Fruit fly (Drosophila melanogaster) whole organism, embryonic: Measurements from ENCODE around the gene yellow-g2.

Experiments used
- Ada2b ChIP-seq: fragments of 200-800 bp; sonication (Bioruptor generic); IDR thresholded peaks from 2 replicates; pipeline ENCODE4 v1.3.6; 2022; ENCODE audit warnings: missing biosample characterization, missing genetic modification characterization
- CG1024 ChIP-seq: fragments of 200-800 bp; sonication (Bioruptor generic); IDR thresholded peaks from 2 replicates; pipeline ENCODE4 v1.3.6; 2022; ENCODE audit warnings: missing biosample characterization, missing genetic modification characterization
- CG10654 ChIP-seq: fragments of 200-800 bp; sonication (Bioruptor generic); optimal IDR thresholded peaks from 2 replicates; lab custom pipeline; 2016; ENCODE audit warnings: missing biosample characterization, missing genetic modification characterization
- CG11456 ChIP-seq: fragments of 200-800 bp; sonication (Bioruptor generic); IDR thresholded peaks from 3 replicates; pipeline ENCODE4 v1.3.6; 2022; ENCODE audit warnings: missing biosample characterization, missing genetic modification characterization
- CG12299 ChIP-seq: fragments of 200-800 bp; sonication (Bioruptor generic); optimal IDR thresholded peaks from 2 replicates; lab custom pipeline; 2018; ENCODE audit warnings: missing biosample characterization, mild to moderate bottlenecking, missing genetic modification characterization
- CG12659 ChIP-seq: fragments of 200-800 bp; sonication (Bioruptor generic); optimal IDR thresholded peaks from 3 replicates; lab custom pipeline; 2017; ENCODE audit warnings: mild to moderate bottlenecking, missing biosample characterization, missing genetic modification reagents, missing genetic modification characterization
- CG17612 ChIP-seq: fragments of 200-800 bp; sonication (Bioruptor generic); IDR thresholded peaks from 2 replicates; pipeline ENCODE4 v1.3.6; 2022; ENCODE audit warnings: missing biosample characterization, missing genetic modification characterization
- CG2116 ChIP-seq: fragments of 200-800 bp; sonication (Bioruptor generic); optimal IDR thresholded peaks from 3 replicates; lab custom pipeline; 2018; ENCODE audit warnings: missing biosample characterization, mild to moderate bottlenecking, missing genetic modification characterization
- CG2712 ChIP-seq: fragments of 200-800 bp; optimal IDR thresholded peaks from 3 replicates; lab custom pipeline; 2019; ENCODE audit warnings: missing biosample characterization, mild to moderate bottlenecking, missing genetic modification characterization, moderate library complexity
- CG33213 ChIP-seq: fragments of 200-800 bp; sonication (Bioruptor generic); optimal IDR thresholded peaks from 3 replicates; lab custom pipeline; 2016; ENCODE audit warnings: missing biosample characterization, missing genetic modification characterization
- CG33557 ChIP-seq: fragments of 200-800 bp; sonication (Bioruptor generic); optimal IDR thresholded peaks from 2 replicates; lab custom pipeline; 2019; ENCODE audit warnings: missing biosample characterization, mild to moderate bottlenecking, missing genetic modification characterization, moderate library complexity
- CG6689 ChIP-seq: fragments of 200-800 bp; sonication (Bioruptor generic); IDR thresholded peaks from 2 replicates; pipeline ENCODE4 v1.3.6; 2022; ENCODE audit warnings: missing biosample characterization, missing genetic modification characterization
- CG7357 ChIP-seq: fragments of 200-800 bp; sonication (Bioruptor generic); IDR thresholded peaks from 3 replicates; pipeline ENCODE4 v1.3.6; 2022; ENCODE audit warnings: missing biosample characterization, missing genetic modification characterization
- Dek ChIP-seq: fragments of 200-800 bp; sonication (Bioruptor generic); optimal IDR thresholded peaks from 3 replicates; lab custom pipeline; 2019; ENCODE audit warnings: missing biosample characterization, mild to moderate bottlenecking, missing genetic modification characterization, moderate library complexity
- Ets65A ChIP-seq: fragments of 200-800 bp; sonication (Bioruptor generic); peaks from one replicate; lab custom pipeline; 2016; ENCODE audit warnings: missing biosample characterization, missing genetic modification characterization
- Ets97D ChIP-seq: fragments of 200-800 bp; sonication (Bioruptor generic); optimal IDR thresholded peaks from 3 replicates; lab custom pipeline; 2016; ENCODE audit warnings: missing biosample characterization, missing genetic modification characterization
- HLH4C ChIP-seq: fragments of 200-800 bp; sonication (Bioruptor generic); IDR thresholded peaks from 3 replicates; pipeline ENCODE4 v1.3.6; 2022; ENCODE audit warnings: missing biosample characterization, missing genetic modification characterization; ENCODE audit not compliant: partially characterized antibody
- Hr39 ChIP-seq: fragments of >200 bp; optimal IDR thresholded peaks from 2 replicates; lab custom pipeline; 2017
- MTF-1 ChIP-seq: fragments of 200-800 bp; sonication (Bioruptor generic); optimal IDR thresholded peaks from 2 replicates; lab custom pipeline; 2018; ENCODE audit warnings: missing biosample characterization, mild to moderate bottlenecking, missing genetic modification characterization, borderline replicate concordance
- Med ChIP-seq: fragments of 200-800 bp; sonication (Bioruptor generic); peaks from one replicate; lab custom pipeline; 2016; ENCODE audit warnings: missing biosample characterization, missing genetic modification characterization, mild to moderate bottlenecking, inconsistent platforms, moderate library complexity
- Meics ChIP-seq: fragments of 200-800 bp; sonication (Bioruptor generic); optimal IDR thresholded peaks from 2 replicates; lab custom pipeline; 2017; ENCODE audit warnings: missing biosample characterization, mild to moderate bottlenecking, missing genetic modification characterization
- Nf-YA ChIP-seq: fragments of 200-800 bp; sonication (Bioruptor generic); IDR thresholded peaks from 2 replicates; pipeline ENCODE4 v1.3.6; 2022; ENCODE audit warnings: missing biosample characterization, missing genetic modification characterization
- Stat92E ChIP-seq, 3 experiments: fragments of >200 bp in 2 of 3; fragments of 200-800 bp in 1 of 3; sonication (Bioruptor generic) in 1 of 3; optimal IDR thresholded peaks; 2 replicates each; lab custom pipeline; 2017 to 2019; ENCODE audit warnings: missing biosample characterization in 3 of 3, missing genetic modification characterization in 3 of 3, mild to moderate bottlenecking in 1 of 3, moderate library complexity in 1 of 3
- Vsx1 ChIP-seq: fragments of 200-800 bp; sonication (Bioruptor generic); optimal IDR thresholded peaks from 2 replicates; lab custom pipeline; 2017; ENCODE audit warnings: missing biosample characterization, mild to moderate bottlenecking, missing genetic modification characterization, missing genetic modification reagents
- cg ChIP-seq: fragments of 200-800 bp; sonication (Bioruptor generic); optimal IDR thresholded peaks from 3 replicates; lab custom pipeline; 2019; ENCODE audit warnings: missing biosample characterization, mild to moderate bottlenecking, missing genetic modification characterization, moderate library complexity
- croc ChIP-seq: fragments of 200-800 bp; sonication (Bioruptor generic); conservative IDR thresholded peaks from 3 replicates; pipeline ENCODE4 v1.3.6; 2022; ENCODE audit warnings: missing biosample characterization, missing genetic modification characterization
- eyg ChIP-seq: fragments of 200-800 bp; sonication (Bioruptor generic); optimal IDR thresholded peaks from 3 replicates; lab custom pipeline; 2016; ENCODE audit warnings: missing biosample characterization, missing genetic modification characterization
- fu2 ChIP-seq: fragments of 200-800 bp; sonication (Bioruptor generic); optimal IDR thresholded peaks from 2 replicates; lab custom pipeline; 2016; ENCODE audit warnings: missing biosample characterization, missing genetic modification characterization
- gfzf ChIP-seq: fragments of 200-800 bp; sonication (Bioruptor generic); optimal IDR thresholded peaks from 2 replicates; lab custom pipeline; 2016; ENCODE audit warnings: missing biosample characterization, mild to moderate bottlenecking, missing genetic modification characterization, moderate library complexity
- grau ChIP-seq: fragments of 200-800 bp; optimal IDR thresholded peaks from 3 replicates; lab custom pipeline; 2019; ENCODE audit warnings: missing biosample characterization, mild to moderate bottlenecking, missing genetic modification characterization, moderate library complexity
- gt ChIP-seq: fragments of 200-800 bp; sonication (Bioruptor generic); IDR thresholded peaks from 2 replicates; pipeline ENCODE4 v1.3.6; 2022; ENCODE audit warnings: missing biosample characterization, missing genetic modification characterization
- lov ChIP-seq, 2 experiments: fragments of 200-800 bp in 1 of 2; fragments of >200 bp in 1 of 2; sonication (Bioruptor generic) in 1 of 2; IDR thresholded peaks in 1 of 2; optimal IDR thresholded peaks in 1 of 2; 2 replicates in 1 of 2; 3 replicates in 1 of 2; pipeline versions ENCODE4 v1.3.6 to Lab custom; 2017 to 2022; ENCODE audit warnings: missing biosample characterization in 1 of 2, missing genetic modification characterization in 1 of 2
- luna ChIP-seq: fragments of 200-800 bp; sonication (Bioruptor generic); optimal IDR thresholded peaks from 2 replicates; lab custom pipeline; 2016; ENCODE audit warnings: missing biosample characterization, missing genetic modification characterization
- onecut ChIP-seq: fragments of 200-800 bp; sonication (Bioruptor generic); IDR thresholded peaks from 2 replicates; pipeline ENCODE4 v1.3.6; 2022; ENCODE audit warnings: missing biosample characterization, missing genetic modification characterization
- peb ChIP-seq: fragments of 200-800 bp; sonication (Bioruptor generic); IDR thresholded peaks from 2 replicates; pipeline ENCODE4 v1.3.6; 2022; ENCODE audit warnings: missing biosample characterization, missing genetic modification characterization
- pita ChIP-seq: fragments of 200-800 bp; sonication (Bioruptor generic); optimal IDR thresholded peaks from 2 replicates; lab custom pipeline; 2017; ENCODE audit warnings: missing biosample characterization, mild to moderate bottlenecking, missing genetic modification characterization
- sima ChIP-seq: fragments of 200-800 bp; sonication (Bioruptor generic); optimal IDR thresholded peaks from 2 replicates; lab custom pipeline; 2016; ENCODE audit warnings: missing biosample characterization, missing genetic modification characterization
- sqz ChIP-seq: fragments of 200-800 bp; sonication (Bioruptor generic); optimal IDR thresholded peaks from 3 replicates; lab custom pipeline; 2018; ENCODE audit warnings: missing biosample characterization, mild to moderate bottlenecking, missing genetic modification characterization
- tna ChIP-seq: fragments of 200-800 bp; sonication (Bioruptor generic); IDR thresholded peaks from 2 replicates; pipeline ENCODE4 v1.3.6; 2022; ENCODE audit warnings: missing biosample characterization, missing genetic modification characterization; ENCODE audit not compliant: partially characterized antibody
- trem ChIP-seq: fragments of 200-800 bp; optimal IDR thresholded peaks from 3 replicates; lab custom pipeline; 2019; ENCODE audit warnings: missing biosample characterization, mild to moderate bottlenecking, missing genetic modification characterization, moderate library complexity
- tup ChIP-seq: fragments of 200-800 bp; sonication (Bioruptor generic); optimal IDR thresholded peaks from 2 replicates; lab custom pipeline; 2016; ENCODE audit warnings: missing biosample characterization, mild to moderate bottlenecking, missing genetic modification characterization, moderate library complexity
- unpg ChIP-seq: fragments of 200-800 bp; sonication (Bioruptor generic); optimal IDR thresholded peaks from 3 replicates; lab custom pipeline; 2018; ENCODE audit warnings: missing biosample characterization, mild to moderate bottlenecking, missing genetic modification characterization, moderate library complexity
- wek ChIP-seq: fragments of 200-800 bp; sonication (Bioruptor generic); optimal IDR thresholded peaks from 3 replicates; lab custom pipeline; 2018; ENCODE audit warnings: missing biosample characterization, mild to moderate bottlenecking, missing genetic modification characterization, moderate library complexity
- zf30C ChIP-seq: fragments of 200-800 bp; sonication (Bioruptor generic); optimal IDR thresholded peaks from 3 replicates; lab custom pipeline; 2018; ENCODE audit warnings: missing biosample characterization, mild to moderate bottlenecking, missing genetic modification characterization

Gene yellow-g2

dm6 chr3L:2257412-2257862 lies 18.9 kb upstream of the yellow-g2 start, which contains the start of the genes CG1275 and Elp5 (continued):
- TF ChIP-seq tna (GFP tag; lab: Robert Waterston, UW) (no peak), Nf-YA (GFP tag; lab: Robert Waterston, UW) (peak; percentile 99), Hr39 (no peak), HLH4C (GFP tag; lab: Robert Waterston, UW) (0 out of 3 replicates have a peak, but pooled peaks have one; percentile 27), CG1024 (peak; percentile 98), wek (GFP tag; lab: Kevin White, UChicago) (peak; percentile 94), unpg (GFP tag; lab: Kevin White, UChicago) (peak; percentile 99), eyg (peak; percentile 94), lov (optimal IDR thresholded peaks at IDR 0.05; lab: Kevin White, UChicago) (no peak), lov (GFP tag; IDR thresholded peaks at IDR 0.05; lab: Robert Waterston, UW) (peak; percentile 99), pita (GFP tag; lab: Kevin White, UChicago) (no peak), zf30C (no peak), CG6689 (GFP tag; lab: Robert Waterston, UW) (peak; percentile 99), Stat92E (GFP tag; optimal IDR thresholded peaks at IDR 0.05; lab: Kevin White, UChicago) (peak in 1 of 3 experiments; percentile 81), CG10654 (GFP tag; lab: Kevin White, UChicago) (peak; percentile 93), CG12299 (peak; percentile 97), grau (tag; lab: Kevin White, UChicago) (peak; percentile 97), onecut (peak; percentile 98), Meics (GFP tag; lab: Kevin White, UChicago) (peak; percentile 98), croc (GFP tag; lab: Robert Waterston, UW) (peak; percentile 99), Ets65A (GFP tag; lab: Kevin White, UChicago) (peak; percentile 100), fu2 (GFP tag; lab: Kevin White, UChicago) (peak; percentile 95), CG7357 (GFP tag; lab: Robert Waterston, UW) (peak; percentile 97), CG2712 (tag; lab: Kevin White, UChicago) (peak; percentile 98), sqz (GFP tag; lab: Kevin White, UChicago) (peak; percentile 88), Dek (tag; lab: Kevin White, UChicago) (peak; percentile 98), gt (GFP tag; lab: Robert Waterston, UW) (peak; percentile 99), Vsx1 (peak; percentile 96), gfzf (GFP tag; lab: Kevin White, UChicago) (peak; percentile 74), Med (GFP tag; lab: Kevin White, UChicago) (peak; percentile 100), MTF-1 (peak; percentile 89), peb (peak; percentile 99), CG2116 (GFP tag; lab: Kevin White, UChicago) (peak; percentile 85), sima (GFP tag; lab: Kevin White, UChicago) (peak; percentile 96), trem (tag; lab: Kevin White, UChicago) (peak; percentile 90), CG11456 (GFP tag; lab: Robert Waterston, UW) (peak; percentile 100), Ets97D (GFP tag; lab: Kevin White, UChicago) (peak; percentile 95), luna (GFP tag; lab: Kevin White, UChicago) (peak; percentile 88), CG33557 (GFP tag; lab: Kevin White, UChicago) (peak; percentile 94), tup (GFP tag; lab: Kevin White, UChicago) (peak; percentile 96), CG33213 (peak; percentile 96), CG12659 (GFP tag; lab: Kevin White, UChicago) (peak; percentile 99), CG17612 (peak; percentile 99), cg (GFP tag; lab: Kevin White, UChicago) (no peak), Ada2b (GFP tag; lab: Robert Waterston, UW) (peak; percentile 99)
- TF ChIP-seq, all 482 proteins: peak for 445
